Fruit fly (Drosophila melanogaster) whole organism, pupa: ENCODE results near the gene GC1.

ENCODE experiments used
- CG12605 ChIP-seq: fragments of 200-800 bp; sonication (Bioruptor generic); IDR thresholded peaks from 2 replicates; pipeline ENCODE4 v1.3.6; 2022; ENCODE audit warnings: missing biosample characterization, missing genetic modification characterization
- CG34367 ChIP-seq: fragments of 200-800 bp; sonication (Bioruptor generic); optimal IDR thresholded peaks from 2 replicates; lab custom pipeline; 2018; ENCODE audit warnings: missing biosample characterization, mild to moderate bottlenecking, missing genetic modification characterization
- CG8301 ChIP-seq: fragments of 200-800 bp; sonication (Bioruptor generic); optimal IDR thresholded peaks from 2 replicates; lab custom pipeline; 2018; ENCODE audit warnings: missing biosample characterization, mild to moderate bottlenecking, missing genetic modification characterization
- CG9948 ChIP-seq: fragments of 200-800 bp; sonication (Bioruptor generic); optimal IDR thresholded peaks from 2 replicates; lab custom pipeline; 2018; ENCODE audit warnings: missing biosample characterization, mild to moderate bottlenecking, missing genetic modification characterization, moderate library complexity
- Ets98B ChIP-seq: fragments of 200-800 bp; sonication (Bioruptor generic); IDR thresholded peaks from 2 replicates; pipeline ENCODE4 v1.3.6; 2022; ENCODE audit warnings: missing biosample characterization, missing genetic modification characterization
- Pif1A ChIP-seq: fragments of 200-800 bp; sonication (Bioruptor generic); optimal IDR thresholded peaks from 3 replicates; lab custom pipeline; 2016; ENCODE audit warnings: missing biosample characterization, missing genetic modification characterization
- fd96Ca ChIP-seq: fragments of 200-800 bp; sonication (Bioruptor generic); IDR thresholded peaks from 3 replicates; pipeline ENCODE4 v1.3.6; 2022; ENCODE audit warnings: missing biosample characterization, missing genetic modification characterization
- rn ChIP-seq: fragments of 200-800 bp; sonication (Bioruptor generic); IDR thresholded peaks from 2 replicates; pipeline ENCODE4 v1.3.6; 2022; ENCODE audit warnings: missing biosample characterization, missing genetic modification characterization

dm6 chr3R:11964000-11964399, 3.5 kb upstream of the GC1 start:
- TF ChIP-seq CG8301 (no peak), CG12605 (no peak), CG9948 (tag; lab: Kevin White, UChicago) (no peak), fd96Ca (no peak), CG34367 (tag; lab: Kevin White, UChicago) (no peak), Pif1A (GFP tag; lab: Kevin White, UChicago) (no peak), rn (no peak), Ets98B (GFP tag; lab: Robert Waterston, UW) (no peak)
